Fruit fly (Drosophila melanogaster) whole organism, embryonic: Measurements from ENCODE around the gene ZAP3.

Experiments used
- Asciz ChIP-seq: fragments of 200-800 bp; sonication (Bioruptor generic); optimal IDR thresholded peaks from 2 replicates; lab custom pipeline; 2017; ENCODE audit warnings: missing biosample characterization, mild to moderate bottlenecking, missing genetic modification characterization, missing genetic modification reagents
- Awh ChIP-seq: fragments of 200-800 bp; sonication (Bioruptor generic); IDR thresholded peaks from 2 replicates; pipeline ENCODE4, ENCODE4 v1.3.6; 2022; ENCODE audit warnings: missing biosample characterization, missing genetic modification characterization
- CG10959 ChIP-seq: fragments of 200-800 bp; sonication (Bioruptor generic); IDR thresholded peaks from 2 replicates; pipeline ENCODE4 v1.3.6; 2022; ENCODE audit warnings: missing biosample characterization, missing genetic modification characterization
- CG11085 ChIP-seq: fragments of 200-800 bp; sonication (Bioruptor generic); IDR thresholded peaks from 2 replicates; pipeline ENCODE4 v1.3.6; 2022; ENCODE audit warnings: missing biosample characterization, missing genetic modification characterization
- CG14710 ChIP-seq: fragments of 200-800 bp; sonication (Bioruptor generic); optimal IDR thresholded peaks from 3 replicates; lab custom pipeline; 2019; ENCODE audit warnings: missing biosample characterization, mild to moderate bottlenecking, missing genetic modification characterization, moderate library complexity
- CG14860 ChIP-seq: fragments of 200-800 bp; sonication (Bioruptor generic); IDR thresholded peaks from 3 replicates; pipeline ENCODE4 v1.3.6; 2022; ENCODE audit warnings: missing biosample characterization, missing genetic modification characterization; ENCODE audit not compliant: partially characterized antibody
- CG17612 ChIP-seq: fragments of 200-800 bp; sonication (Bioruptor generic); IDR thresholded peaks from 2 replicates; pipeline ENCODE4 v1.3.6; 2022; ENCODE audit warnings: missing biosample characterization, missing genetic modification characterization
- CG1792 ChIP-seq: fragments of 200-800 bp; sonication (Bioruptor generic); optimal IDR thresholded peaks from 2 replicates; lab custom pipeline; 2016; ENCODE audit warnings: missing biosample characterization, missing genetic modification characterization
- CG18262 ChIP-seq: fragments of 200-800 bp; optimal IDR thresholded peaks from 3 replicates; lab custom pipeline; 2019; ENCODE audit warnings: missing biosample characterization, mild to moderate bottlenecking, missing genetic modification characterization, moderate library complexity
- CG2199 ChIP-seq: fragments of 200-800 bp; sonication (Bioruptor generic); IDR thresholded peaks from 3 replicates; pipeline ENCODE4 v1.3.6; 2022; ENCODE audit warnings: missing biosample characterization, missing genetic modification characterization
- CG31224 ChIP-seq: fragments of 200-800 bp; sonication (Bioruptor generic); IDR thresholded peaks from 2 replicates; pipeline ENCODE4 v1.3.6; 2022; ENCODE audit warnings: missing biosample characterization, missing genetic modification characterization
- CG4707 ChIP-seq: fragments of 200-800 bp; sonication (Bioruptor generic); optimal IDR thresholded peaks from 2 replicates; lab custom pipeline; 2018; ENCODE audit warnings: missing biosample characterization, mild to moderate bottlenecking, missing genetic modification characterization, moderate library complexity
- CG5953 ChIP-seq: fragments of 200-800 bp; sonication (Bioruptor generic); IDR thresholded peaks from 2 replicates; pipeline ENCODE4 v1.3.6; 2022; ENCODE audit warnings: missing biosample characterization, missing genetic modification characterization
- CG9609 ChIP-seq: fragments of 200-800 bp; sonication (Bioruptor generic); optimal IDR thresholded peaks from 3 replicates; lab custom pipeline; 2016; ENCODE audit warnings: missing biosample characterization, missing genetic modification characterization
- CG9727 ChIP-seq: fragments of 200-800 bp; sonication (Bioruptor generic); optimal IDR thresholded peaks from 3 replicates; lab custom pipeline; 2017; ENCODE audit warnings: missing biosample characterization, mild to moderate bottlenecking, missing genetic modification characterization
- CG9817 ChIP-seq: fragments of 200-800 bp; sonication (Bioruptor generic); optimal IDR thresholded peaks from 2 replicates; lab custom pipeline; 2018; ENCODE audit warnings: missing biosample characterization, mild to moderate bottlenecking, missing genetic modification characterization, moderate library complexity
- Drgx ChIP-seq: fragments of 200-800 bp; sonication (Bioruptor generic); IDR thresholded peaks from 2 replicates; pipeline ENCODE4 v1.3.6; 2022; ENCODE audit warnings: missing biosample characterization, missing genetic modification characterization
- Fer3 ChIP-seq: fragments of 200-800 bp; sonication (Bioruptor generic); optimal IDR thresholded peaks from 2 replicates; lab custom pipeline; 2018; ENCODE audit warnings: missing biosample characterization, mild to moderate bottlenecking, missing genetic modification characterization, moderate library complexity
- HHEX ChIP-seq: fragments of 200-800 bp; sonication (Bioruptor generic); optimal IDR thresholded peaks from 3 replicates; lab custom pipeline; 2017; ENCODE audit warnings: missing biosample characterization, mild to moderate bottlenecking, missing genetic modification characterization, missing genetic modification reagents
- HLH3B ChIP-seq: fragments of 200-800 bp; sonication (Bioruptor generic); IDR thresholded peaks from 2 replicates; pipeline ENCODE4 v1.3.6; 2022; ENCODE audit warnings: missing biosample characterization, missing genetic modification characterization
- HLH4C ChIP-seq: fragments of 200-800 bp; sonication (Bioruptor generic); IDR thresholded peaks from 3 replicates; pipeline ENCODE4 v1.3.6; 2022; ENCODE audit warnings: missing biosample characterization, missing genetic modification characterization; ENCODE audit not compliant: partially characterized antibody
- Hr78 ChIP-seq, 2 experiments: fragments of 200-800 bp in 1 of 2; fragments of >200 bp in 1 of 2; sonication (Bioruptor generic) in 1 of 2; optimal IDR thresholded peaks; 2 replicates each; lab custom pipeline; 2017 to 2019; ENCODE audit warnings: missing biosample characterization in 2 of 2, missing genetic modification characterization in 2 of 2, mild to moderate bottlenecking in 1 of 2, moderate library complexity in 1 of 2
- Neu2 ChIP-seq: fragments of 200-800 bp; sonication (Bioruptor generic); optimal IDR thresholded peaks from 3 replicates; lab custom pipeline; 2016; ENCODE audit warnings: missing biosample characterization, missing genetic modification characterization, borderline replicate concordance
- Ptx1 ChIP-seq: fragments of 200-800 bp; sonication (Bioruptor generic); IDR thresholded peaks from 2 replicates; pipeline ENCODE4 v1.3.6; 2022; ENCODE audit warnings: missing biosample characterization, missing genetic modification characterization
- Six4 ChIP-seq: fragments of 200-800 bp; sonication (Bioruptor generic); optimal IDR thresholded peaks from 2 replicates; lab custom pipeline; 2016; ENCODE audit warnings: missing biosample characterization, missing genetic modification characterization
- Spps ChIP-seq: fragments of 200-800 bp; sonication (Bioruptor generic); optimal IDR thresholded peaks from 2 replicates; lab custom pipeline; 2018; ENCODE audit warnings: missing biosample characterization, mild to moderate bottlenecking, missing genetic modification characterization
- Taf1 ChIP-seq: fragments of 200-800 bp; sonication (Bioruptor generic); IDR thresholded peaks from 2 replicates; pipeline ENCODE4 v1.3.6; 2022; ENCODE audit warnings: missing biosample characterization, missing genetic modification characterization
- Vsx1 ChIP-seq: fragments of 200-800 bp; sonication (Bioruptor generic); optimal IDR thresholded peaks from 2 replicates; lab custom pipeline; 2017; ENCODE audit warnings: missing biosample characterization, mild to moderate bottlenecking, missing genetic modification characterization, missing genetic modification reagents
- abd-A ChIP-seq: fragments of 200-800 bp; sonication (Bioruptor generic); optimal IDR thresholded peaks from 3 replicates; lab custom pipeline; 2019; ENCODE audit warnings: missing biosample characterization, mild to moderate bottlenecking, missing genetic modification characterization, moderate library complexity
- cg ChIP-seq: fragments of 200-800 bp; sonication (Bioruptor generic); optimal IDR thresholded peaks from 3 replicates; lab custom pipeline; 2019; ENCODE audit warnings: missing biosample characterization, mild to moderate bottlenecking, missing genetic modification characterization, moderate library complexity
- chinmo ChIP-seq: fragments of 200-800 bp; sonication (Bioruptor generic); IDR thresholded peaks from 4 replicates; pipeline ENCODE4 v1.3.6; 2022; ENCODE audit warnings: missing biosample characterization, missing genetic modification characterization; ENCODE audit not compliant: partially characterized antibody
- crc ChIP-seq: fragments of 200-800 bp; sonication (Bioruptor generic); optimal IDR thresholded peaks from 2 replicates; lab custom pipeline; 2016; ENCODE audit warnings: missing biosample characterization, missing genetic modification characterization
- ind ChIP-seq: fragments of 200-800 bp; sonication (Bioruptor generic); optimal IDR thresholded peaks from 3 replicates; lab custom pipeline; 2016; ENCODE audit warnings: missing biosample characterization, missing genetic modification characterization
- kah ChIP-seq: fragments of 200-800 bp; sonication (Bioruptor generic); optimal IDR thresholded peaks from 2 replicates; lab custom pipeline; 2018; ENCODE audit warnings: missing biosample characterization, mild to moderate bottlenecking, missing genetic modification characterization
- kni ChIP-seq: fragments of 200-800 bp; sonication (Bioruptor generic); optimal IDR thresholded peaks from 3 replicates; lab custom pipeline; 2017; ENCODE audit warnings: mild to moderate bottlenecking, missing biosample characterization, missing genetic modification reagents, missing genetic modification characterization
- nau ChIP-seq: fragments of 200-800 bp; sonication (Bioruptor generic); optimal IDR thresholded peaks from 3 replicates; lab custom pipeline; 2017; ENCODE audit warnings: missing biosample characterization, mild to moderate bottlenecking, missing genetic modification characterization, missing genetic modification reagents
- nom ChIP-seq: fragments of 200-800 bp; sonication (Bioruptor generic); optimal IDR thresholded peaks from 2 replicates; lab custom pipeline; 2017; ENCODE audit warnings: missing biosample characterization, missing genetic modification characterization, mild to moderate bottlenecking, moderate library complexity, missing genetic modification reagents
- oc ChIP-seq: fragments of 200-800 bp; sonication (Bioruptor generic); optimal IDR thresholded peaks from 2 replicates; lab custom pipeline; 2018; ENCODE audit warnings: missing biosample characterization, mild to moderate bottlenecking, missing genetic modification characterization, moderate library complexity
- pros ChIP-seq: fragments of 200-800 bp; sonication (Bioruptor generic); optimal IDR thresholded peaks from 3 replicates; lab custom pipeline; 2019; ENCODE audit warnings: missing biosample characterization, mild to moderate bottlenecking, missing genetic modification characterization, moderate library complexity
- salm ChIP-seq: fragments of 200-800 bp; sonication (Bioruptor generic); optimal IDR thresholded peaks from 2 replicates; lab custom pipeline; 2018; ENCODE audit warnings: missing biosample characterization, mild to moderate bottlenecking, missing genetic modification characterization
- sens ChIP-seq: fragments of 200-800 bp; sonication (Bioruptor generic); peaks from one replicate; lab custom pipeline; 2016; ENCODE audit warnings: missing biosample characterization, missing genetic modification characterization
- sim ChIP-seq: fragments of 200-800 bp; sonication (Bioruptor generic); IDR thresholded peaks from 2 replicates; pipeline ENCODE4 v1.3.6; 2022; ENCODE audit warnings: missing biosample characterization, missing genetic modification characterization
- sna ChIP-seq: fragments of 200-800 bp; sonication (Bioruptor generic); IDR thresholded peaks from 2 replicates; pipeline ENCODE4 v1.3.6; 2022; ENCODE audit warnings: missing biosample characterization, missing genetic modification characterization; ENCODE audit not compliant: partially characterized antibody
- so ChIP-seq: fragments of 200-800 bp; sonication (Bioruptor generic); IDR thresholded peaks from 3 replicates; pipeline ENCODE4 v1.3.6; 2022; ENCODE audit warnings: missing biosample characterization, missing genetic modification characterization
- sqz ChIP-seq: fragments of 200-800 bp; sonication (Bioruptor generic); optimal IDR thresholded peaks from 3 replicates; lab custom pipeline; 2018; ENCODE audit warnings: missing biosample characterization, mild to moderate bottlenecking, missing genetic modification characterization

The ZAP3 gene

DNA sequence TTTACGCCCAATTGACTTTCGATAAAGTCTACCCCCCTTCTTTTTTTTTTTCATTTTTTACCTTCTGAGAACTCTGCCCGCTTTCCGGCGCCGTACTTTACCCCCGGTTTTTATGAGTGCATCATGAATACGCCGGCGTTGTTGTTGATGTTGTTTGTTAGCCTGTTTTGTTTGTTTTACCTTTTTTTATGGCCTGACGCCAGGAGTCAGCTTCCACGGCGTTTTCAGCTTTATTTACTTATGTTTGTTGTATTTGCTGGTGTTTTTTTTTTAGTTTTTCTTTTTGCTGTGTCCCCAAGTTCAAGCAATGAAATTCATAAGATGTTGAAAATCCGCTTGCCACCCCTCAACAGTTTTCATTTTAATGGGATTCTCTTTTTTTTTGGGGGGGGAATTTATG is 28.6 kb upstream of the ZAP3 start (continued):
- TF ChIP-seq Spps (tag; lab: Kevin White, UChicago) (no peak), CG11085 (no peak), Asciz (peak; percentile 6), CG31224 (GFP tag; lab: Robert Waterston, UW) (no peak), CG14710 (tag; lab: Kevin White, UChicago) (no peak), Neu2 (no peak), sim (GFP tag; lab: Robert Waterston, UW) (no peak)

DNA sequence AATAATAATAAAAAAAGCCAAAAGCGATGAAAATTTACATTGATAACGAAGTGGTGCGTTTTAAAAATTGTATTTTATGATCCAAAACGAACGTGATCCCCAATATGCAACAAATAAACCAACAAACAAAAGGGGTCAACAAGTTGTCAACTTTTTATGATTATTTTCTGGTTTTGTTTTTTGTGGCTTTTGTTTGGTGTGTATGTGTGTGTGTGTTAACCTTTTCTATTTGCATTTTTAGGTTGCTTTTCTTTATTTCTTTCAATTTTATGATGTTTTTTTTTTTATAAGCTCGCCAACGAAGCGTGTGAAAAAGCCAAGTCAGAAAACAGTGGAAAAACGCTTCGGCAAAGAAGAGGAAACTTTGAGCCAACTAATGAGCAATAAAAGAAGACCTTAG is 26.0 kb upstream of the ZAP3 start:
- TF ChIP-seq sna (GFP tag; lab: Robert Waterston, UW) (no peak), HHEX (GFP tag; lab: Kevin White, UChicago) (no peak), CG9817 (tag; lab: Kevin White, UChicago) (no peak), CG31224 (GFP tag; lab: Robert Waterston, UW) (no peak), abd-A (tag; lab: Kevin White, UChicago) (peak; percentile 40), HLH4C (GFP tag; lab: Robert Waterston, UW) (no peak), kah (GFP tag; lab: Kevin White, UChicago) (no peak), cg (peak; percentile 3), Vsx1 (GFP tag; lab: Kevin White, UChicago) (no peak), Taf1 (GFP tag; lab: Robert Waterston, UW) (no peak), pros (peak; percentile 27), oc (peak; percentile 5), Awh (GFP tag; lab: Robert Waterston, UW) (peak; percentile 66), CG5953 (GFP tag; lab: Robert Waterston, UW) (no peak), kni (GFP tag; lab: Kevin White, UChicago) (peak; percentile 4), sqz (GFP tag; lab: Kevin White, UChicago) (peak; percentile 57), CG4707 (GFP tag; lab: Kevin White, UChicago) (no peak), Fer3 (tag; lab: Kevin White, UChicago) (no peak), crc (GFP tag; lab: Kevin White, UChicago) (no peak), Hr78 (GFP tag; optimal IDR thresholded peaks at IDR 0.05; lab: Kevin White, UChicago) (peak in 1 of 2 experiments; percentile 63), salm (tag; lab: Kevin White, UChicago) (peak; percentile 25)

DNA sequence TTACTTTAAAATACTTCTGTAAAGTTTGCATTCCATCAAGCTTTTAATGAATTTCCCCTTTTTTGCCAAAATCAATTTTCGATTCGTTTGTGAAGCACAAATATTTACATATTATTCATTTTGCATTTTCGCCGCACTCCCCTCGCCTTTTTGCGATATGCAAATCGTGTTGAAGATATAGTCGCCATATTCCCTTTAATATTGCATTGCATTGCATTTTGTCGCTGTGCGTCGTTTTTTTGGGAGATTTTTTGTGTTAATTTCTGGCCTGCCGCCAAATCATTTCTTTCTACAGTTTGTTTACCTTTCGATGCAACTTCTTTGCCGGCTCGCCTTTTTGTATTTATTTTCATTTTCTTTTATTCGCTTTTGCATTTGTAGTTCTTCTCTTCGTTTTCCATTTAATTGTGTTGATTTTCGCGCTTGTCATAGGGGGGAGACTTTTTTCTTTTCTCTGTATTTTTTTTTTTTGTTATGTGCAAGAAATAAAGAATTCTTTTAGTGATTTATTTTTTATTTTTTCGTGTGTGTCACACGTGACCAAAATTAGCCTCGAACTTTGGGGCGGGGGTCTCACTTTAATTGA is 24.4 kb upstream of the ZAP3 start:
- TF ChIP-seq HLH3B (GFP tag; lab: Robert Waterston, UW) (no peak), nom (GFP tag; lab: Kevin White, UChicago) (no peak), ind (GFP tag; lab: Kevin White, UChicago) (no peak), CG2199 (GFP tag; lab: Robert Waterston, UW) (0 out of 3 replicates have a peak, but pooled peaks have one; percentile 31), Drgx (GFP tag; lab: Robert Waterston, UW) (peak; percentile 78)
- TF ChIP-seq, all 482 proteins: peak for 2

DNA sequence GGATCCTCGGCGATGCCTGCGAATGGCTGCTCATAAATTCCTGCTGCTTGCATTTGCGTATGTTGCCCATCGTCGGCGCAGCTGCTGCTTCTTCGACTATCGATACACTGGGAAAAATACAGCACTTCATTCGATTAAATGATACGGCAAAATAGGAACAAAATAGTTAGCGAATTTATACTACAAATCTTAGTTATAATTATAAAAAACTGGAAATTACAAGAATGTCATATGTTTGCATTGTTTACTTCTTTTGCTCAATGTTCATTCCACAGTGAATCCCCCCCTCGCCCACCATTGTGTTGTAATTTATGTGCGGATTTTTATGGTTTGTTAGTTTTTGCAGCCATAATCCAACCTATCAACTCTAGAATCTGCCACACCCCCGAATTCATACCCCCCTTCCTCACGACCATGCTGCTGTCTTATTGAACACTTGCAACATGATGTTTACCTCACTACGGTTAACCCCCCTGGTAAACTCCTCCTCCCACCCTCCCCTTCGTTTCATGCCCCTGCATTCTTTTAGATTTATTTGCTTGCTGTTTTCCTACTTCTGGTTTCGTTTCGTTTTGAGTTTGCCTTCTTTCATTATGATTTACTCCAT is 23.5 kb upstream of the ZAP3 start:
- TF ChIP-seq CG9727 (GFP tag; lab: Kevin White, UChicago), result no peak
- TF ChIP-seq chinmo, result 0 out of 4 replicates have a peak, but pooled peaks have one; percentile 7
- no peak for TF ChIP-seq Six4 (GFP tag; lab: Kevin White, UChicago)
- no peak for TF ChIP-seq CG10959 (GFP tag; lab: Robert Waterston, UW)
- TF ChIP-seq nau (GFP tag; lab: Kevin White, UChicago), result no peak
- no peak for TF ChIP-seq CG14860 (GFP tag; lab: Robert Waterston, UW)
- no peak for TF ChIP-seq CG1792
- peak; percentile 4 for TF ChIP-seq CG18262 (tag; lab: Kevin White, UChicago)
- TF ChIP-seq sens (GFP tag; lab: Kevin White, UChicago), result peak; percentile 71
- TF ChIP-seq CG17612 (GFP tag; lab: Robert Waterston, UW), result 0 out of 2 replicates have a peak, but pooled peaks have one; percentile 25
- TF ChIP-seq so (GFP tag; lab: Robert Waterston, UW), result no peak
- TF ChIP-seq CG9609, result no peak
- 0 out of 2 replicates have a peak, but pooled peaks have one; percentile 23 for TF ChIP-seq Ptx1 (GFP tag; lab: Robert Waterston, UW)
